Fruit fly (Drosophila melanogaster): ENCODE results near the gene Ccp84Ab.
A peak's percentile ranks its signal among the peaks of the same experiment; 100 is the strongest.

The Ccp84Ab gene

DNA sequence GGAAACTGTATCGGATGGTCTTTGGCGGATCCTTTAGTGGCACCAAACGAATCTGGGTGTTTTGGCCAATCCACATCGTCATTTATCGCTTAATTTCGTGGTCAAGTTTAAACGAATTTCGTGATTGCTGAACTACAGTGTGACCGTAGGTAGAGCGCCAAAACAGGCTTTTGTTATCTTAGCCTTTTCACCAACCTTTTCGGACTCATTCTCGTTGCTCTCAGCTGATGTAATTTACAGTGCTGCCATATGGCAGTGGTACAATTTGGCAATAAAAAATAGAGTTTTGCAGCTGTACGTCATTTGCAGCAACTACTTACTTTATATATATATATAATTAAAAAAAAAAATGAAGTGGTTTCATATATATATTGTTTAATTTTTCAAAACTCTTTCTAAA is 42.7 kb downstream of the Ccp84Ab start, which contains the start of gene agt (continued):
- TF ChIP-seq CG14710 (tag; optimal IDR thresholded peaks at IDR 0.05): peak; percentile 71
- TF ChIP-seq Dip3 (GFP tag; optimal IDR thresholded peaks at IDR 0.05): no peak
- TF ChIP-seq Doc3 (GFP tag; IDR thresholded peaks at IDR 0.05; ENCODE audit: partially characterized antibody): no peak
- TF ChIP-seq Rfx (GFP tag; IDR thresholded peaks at IDR 0.05): 0 out of 2 replicates have a peak, but pooled peaks have one; percentile 8
- TF ChIP-seq Lim3 (GFP tag; IDR thresholded peaks at IDR 0.05): no peak
- TF ChIP-seq jigr1 (GFP tag; IDR thresholded peaks at IDR 0.05): no peak
- TF ChIP-seq YL-1 (GFP tag; optimal IDR thresholded peaks at IDR 0.05): peak; percentile 66
- TF ChIP-seq sug (tag; optimal IDR thresholded peaks at IDR 0.05): peak; percentile 27
- no peak for TF ChIP-seq CrebB (tag; optimal IDR thresholded peaks at IDR 0.05)
- no peak for TF ChIP-seq CG12071 (GFP tag; optimal IDR thresholded peaks at IDR 0.05)
- TF ChIP-seq CG12155 (GFP tag; optimal IDR thresholded peaks at IDR 0.05): peak; percentile 98
- peak; percentile 33 for TF ChIP-seq Jarid2 (GFP tag; optimal IDR thresholded peaks at IDR 0.05)
- peak; percentile 85 for TF ChIP-seq pzg (GFP tag; optimal IDR thresholded peaks at IDR 0.05)
- 0 out of 2 replicates have a peak, but pooled peaks have one; percentile 28 for TF ChIP-seq CG42726 (GFP tag; IDR thresholded peaks at IDR 0.05; ENCODE audit: partially characterized antibody)
- peak; percentile 76 for TF ChIP-seq zen (tag; optimal IDR thresholded peaks at IDR 0.05)
- no peak for TF ChIP-seq Usf (GFP tag; optimal IDR thresholded peaks at IDR 0.05)
- TF ChIP-seq CG3163 (GFP tag; optimal IDR thresholded peaks at IDR 0.05): no peak
- TF ChIP-seq bbx (GFP tag; IDR thresholded peaks at IDR 0.05; ENCODE audit: partially characterized antibody): 0 out of 2 replicates have a peak, but pooled peaks have one; percentile 35
- TF ChIP-seq ham (GFP tag; IDR thresholded peaks at IDR 0.05): no peak
- TF ChIP-seq MBD-R2 (GFP tag; IDR thresholded peaks at IDR 0.05): peak; percentile 96
- no peak for TF ChIP-seq ewg (GFP tag; optimal IDR thresholded peaks at IDR 0.05)
- TF ChIP-seq Med (GFP tag): peak; percentile 46
- peak; percentile 46 to 93 for TF ChIP-seq crp (GFP tag; optimal IDR thresholded peaks at IDR 0.05)
- TF ChIP-seq B-H2 (GFP tag; optimal IDR thresholded peaks at IDR 0.05): no peak
- TF ChIP-seq slbo (GFP tag; IDR thresholded peaks at IDR 0.05): peak; percentile 54; the same call in 1 of the 2 replicates
- TF ChIP-seq CG3995 (GFP tag; optimal IDR thresholded peaks at IDR 0.05): peak; percentile 80
- TF ChIP-seq sc (optimal IDR thresholded peaks at IDR 0.05): no peak
- no peak for TF ChIP-seq sc (GFP tag; optimal IDR thresholded peaks at IDR 0.05)
- TF ChIP-seq CG3726 (GFP tag; IDR thresholded peaks at IDR 0.05): no peak
- TF ChIP-seq Deaf1 (tag; optimal IDR thresholded peaks at IDR 0.05): no peak
- TF ChIP-seq Nf-YB (GFP tag; optimal IDR thresholded peaks at IDR 0.05): peak; percentile 3
- TF ChIP-seq unc-4 (GFP tag; IDR thresholded peaks at IDR 0.05; ENCODE audit: partially characterized antibody): 0 out of 2 replicates have a peak, but pooled peaks have one; percentile 15
- no peak for TF ChIP-seq so (GFP tag; IDR thresholded peaks at IDR 0.05)
- peak; percentile 81 for TF ChIP-seq CG9797 (GFP tag; optimal IDR thresholded peaks at IDR 0.05)
- 0 out of 3 replicates have a peak, but pooled peaks have one; percentile 25 for TF ChIP-seq Opbp (GFP tag; IDR thresholded peaks at IDR 0.05; ENCODE audit: partially characterized antibody)
- TF ChIP-seq ap (GFP tag; IDR thresholded peaks at IDR 0.05): no peak
- TF ChIP-seq BEAF-32 (GFP tag; optimal IDR thresholded peaks at IDR 0.05): peak; percentile 51
- no peak for TF ChIP-seq fru (optimal IDR thresholded peaks at IDR 0.05)
- no peak for TF ChIP-seq sna (GFP tag; IDR thresholded peaks at IDR 0.05; ENCODE audit: partially characterized antibody)
- no peak for TF ChIP-seq sim (GFP tag; IDR thresholded peaks at IDR 0.05)
- TF ChIP-seq CG30403 (GFP tag; optimal IDR thresholded peaks at IDR 0.05): no peak
- TF ChIP-seq Side (GFP tag; optimal IDR thresholded peaks at IDR 0.05): no peak
- peak; percentile 10 for TF ChIP-seq CG15601 (tag; optimal IDR thresholded peaks at IDR 0.05)
- no peak for TF ChIP-seq z (GFP tag; IDR thresholded peaks at IDR 0.05)
- peak; percentile 61 for TF ChIP-seq her (GFP tag; optimal IDR thresholded peaks at IDR 0.05)
- no peak for TF ChIP-seq CG17802 (tag; optimal IDR thresholded peaks at IDR 0.05)

All from whole organism, embryonic.